Fruit fly (Drosophila melanogaster) whole organism, embryonic: ENCODE results near the gene CG12560.

ENCODE experiments used
- B-H1 ChIP-seq: fragments of 200-800 bp; sonication (Bioruptor generic); IDR thresholded peaks from 3 replicates; pipeline ENCODE4 v1.3.6; 2022; ENCODE audit warnings: missing biosample characterization, missing genetic modification characterization
- CG10321 ChIP-seq: fragments of 200-800 bp; sonication (Bioruptor generic); IDR thresholded peaks from 2 replicates; pipeline ENCODE4 v1.3.6; 2022; ENCODE audit warnings: missing biosample characterization, missing genetic modification characterization
- CG11504 ChIP-seq: fragments of 200-800 bp; sonication (Bioruptor generic); optimal IDR thresholded peaks from 3 replicates; lab custom pipeline; 2019; ENCODE audit warnings: missing biosample characterization, mild to moderate bottlenecking, missing genetic modification characterization, moderate library complexity
- CG11695 ChIP-seq: fragments of 200-800 bp; sonication (Bioruptor generic); IDR thresholded peaks from 3 replicates; pipeline ENCODE4 v1.3.6; 2022; ENCODE audit warnings: missing biosample characterization, missing genetic modification characterization
- CG12769 ChIP-seq: fragments of 200-800 bp; sonication (Bioruptor generic); optimal IDR thresholded peaks from 2 replicates; lab custom pipeline; 2019; ENCODE audit warnings: missing biosample characterization, mild to moderate bottlenecking, missing genetic modification characterization, moderate library complexity
- CG13424 ChIP-seq: fragments of 200-800 bp; sonication (Bioruptor generic); optimal IDR thresholded peaks from 2 replicates; lab custom pipeline; 2019; ENCODE audit warnings: missing biosample characterization, mild to moderate bottlenecking, missing genetic modification characterization, moderate library complexity
- CG14014 ChIP-seq: fragments of 200-800 bp; sonication (Bioruptor generic); IDR thresholded peaks from 2 replicates; pipeline ENCODE4 v1.3.6; 2022; ENCODE audit warnings: missing biosample characterization, missing genetic modification characterization
- CG17361 ChIP-seq: fragments of 200-800 bp; sonication (Bioruptor generic); IDR thresholded peaks from 3 replicates; pipeline ENCODE4 v1.3.6; 2022; ENCODE audit warnings: missing biosample characterization, missing genetic modification characterization
- CG18619 ChIP-seq: fragments of 200-800 bp; sonication (Bioruptor generic); optimal IDR thresholded peaks from 3 replicates; lab custom pipeline; 2017; ENCODE audit warnings: missing biosample characterization, mild to moderate bottlenecking, missing genetic modification characterization
- CG30431 ChIP-seq: fragments of 200-800 bp; sonication (Bioruptor generic); optimal IDR thresholded peaks from 2 replicates; lab custom pipeline; 2017; ENCODE audit warnings: missing biosample characterization, missing genetic modification characterization
- CG7556 ChIP-seq: fragments of 200-800 bp; sonication (Bioruptor generic); optimal IDR thresholded peaks from 2 replicates; lab custom pipeline; 2017; ENCODE audit warnings: missing biosample characterization, mild to moderate bottlenecking, missing genetic modification characterization
- CG7786 ChIP-seq: fragments of 200-800 bp; sonication (Bioruptor generic); optimal IDR thresholded peaks from 2 replicates; lab custom pipeline; 2016; ENCODE audit warnings: missing biosample characterization, missing genetic modification characterization
- CG7839 ChIP-seq: fragments of 200-800 bp; sonication (Bioruptor generic); optimal IDR thresholded peaks from 3 replicates; lab custom pipeline; 2018; ENCODE audit warnings: missing biosample characterization, mild to moderate bottlenecking, missing genetic modification characterization, moderate library complexity
- CG8359 ChIP-seq: fragments of 200-800 bp; sonication (Bioruptor generic); optimal IDR thresholded peaks from 2 replicates; lab custom pipeline; 2017; ENCODE audit warnings: missing biosample characterization, mild to moderate bottlenecking, missing genetic modification characterization, borderline replicate concordance
- CG9932 ChIP-seq: fragments of 200-800 bp; sonication (Bioruptor generic); IDR thresholded peaks from 2 replicates; pipeline ENCODE4 v1.3.6; 2022; ENCODE audit warnings: missing biosample characterization, missing genetic modification characterization
- D19A ChIP-seq: fragments of 200-800 bp; optimal IDR thresholded peaks from 3 replicates; lab custom pipeline; 2019; ENCODE audit warnings: missing biosample characterization, mild to moderate bottlenecking, missing genetic modification characterization, moderate library complexity
- Dek ChIP-seq: fragments of 200-800 bp; sonication (Bioruptor generic); optimal IDR thresholded peaks from 3 replicates; lab custom pipeline; 2019; ENCODE audit warnings: missing biosample characterization, mild to moderate bottlenecking, missing genetic modification characterization, moderate library complexity
- Doc2 ChIP-seq: fragments of 200-800 bp; sonication (Bioruptor generic); IDR thresholded peaks from 2 replicates; pipeline ENCODE4 v1.3.6; 2022; ENCODE audit warnings: missing biosample characterization, missing genetic modification characterization
- Fer3 ChIP-seq: fragments of 200-800 bp; sonication (Bioruptor generic); optimal IDR thresholded peaks from 2 replicates; lab custom pipeline; 2018; ENCODE audit warnings: missing biosample characterization, mild to moderate bottlenecking, missing genetic modification characterization, moderate library complexity
- Hmr ChIP-seq: fragments of 200-800 bp; sonication (Bioruptor generic); optimal IDR thresholded peaks from 3 replicates; lab custom pipeline; 2017; ENCODE audit warnings: mild to moderate bottlenecking, missing biosample characterization, missing genetic modification reagents, missing genetic modification characterization
- NC2β ChIP-seq: fragments of 200-800 bp; sonication (Bioruptor generic); optimal IDR thresholded peaks from 2 replicates; lab custom pipeline; 2016; ENCODE audit warnings: missing biosample characterization, missing genetic modification characterization
- NFAT ChIP-seq: fragments of 200-800 bp; sonication (Bioruptor generic); IDR thresholded peaks from 2 replicates; pipeline ENCODE4 v1.3.6; 2022; ENCODE audit warnings: missing biosample characterization, missing genetic modification characterization
- NfI ChIP-seq: fragments of 200-800 bp; sonication (Bioruptor generic); optimal IDR thresholded peaks from 3 replicates; lab custom pipeline; 2018; ENCODE audit warnings: missing biosample characterization, mild to moderate bottlenecking, missing genetic modification characterization, moderate library complexity
- Opbp ChIP-seq: fragments of 200-800 bp; sonication (Bioruptor generic); IDR thresholded peaks from 3 replicates; pipeline ENCODE4 v1.3.6; 2022; ENCODE audit warnings: missing biosample characterization, missing genetic modification characterization; ENCODE audit not compliant: partially characterized antibody
- Rfx ChIP-seq: fragments of 200-800 bp; sonication (Bioruptor generic); IDR thresholded peaks from 2 replicates; pipeline ENCODE4 v1.3.6; 2022; ENCODE audit warnings: missing biosample characterization, missing genetic modification characterization
- Sry-δ ChIP-seq: fragments of 200-800 bp; sonication (Bioruptor generic); optimal IDR thresholded peaks from 2 replicates; lab custom pipeline; 2016; ENCODE audit warnings: missing biosample characterization, missing genetic modification characterization
- Usf ChIP-seq: fragments of 200-800 bp; sonication (Bioruptor generic); optimal IDR thresholded peaks from 2 replicates; lab custom pipeline; 2017; ENCODE audit warnings: missing genotype, missing biosample characterization, missing genetic modification characterization
- Xrp1 ChIP-seq: fragments of 200-800 bp; sonication (Bioruptor generic); IDR thresholded peaks from 2 replicates; pipeline ENCODE4 v1.3.6; 2022; ENCODE audit warnings: missing biosample characterization, missing genetic modification characterization
- ac ChIP-seq: fragments of 200-800 bp; sonication (Bioruptor generic); optimal IDR thresholded peaks from 3 replicates; lab custom pipeline; 2017; ENCODE audit warnings: missing biosample characterization, mild to moderate bottlenecking, missing genetic modification characterization
- btn ChIP-seq: fragments of 200-800 bp; sonication (Bioruptor generic); optimal IDR thresholded peaks from 2 replicates; lab custom pipeline; 2016; ENCODE audit warnings: missing biosample characterization, missing genetic modification characterization
- corto ChIP-seq: fragments of 200-800 bp; sonication (Bioruptor generic); optimal IDR thresholded peaks from 2 replicates; lab custom pipeline; 2016; ENCODE audit warnings: missing biosample characterization, mild to moderate bottlenecking, missing genetic modification characterization, moderate library complexity
- dmrt99B ChIP-seq: fragments of 200-800 bp; sonication (Bioruptor generic); optimal IDR thresholded peaks from 2 replicates; lab custom pipeline; 2018; ENCODE audit warnings: missing biosample characterization, mild to moderate bottlenecking, missing genetic modification characterization, moderate library complexity
- dpn ChIP-seq, 2 experiments: fragments of 200-800 bp; sonication (Bioruptor generic); optimal IDR thresholded peaks; 3 replicates each; lab custom pipeline; 2016; ENCODE audit warnings: missing biosample characterization in 2 of 2, missing genetic modification characterization in 2 of 2
- dysf ChIP-seq: fragments of 200-800 bp; sonication (Bioruptor generic); IDR thresholded peaks from 3 replicates; pipeline ENCODE4 v1.3.6; 2022; ENCODE audit warnings: missing biosample characterization, missing genetic modification characterization
- eve ChIP-seq, 2 experiments: fragments of >200 bp; optimal IDR thresholded peaks; 2 replicates each; lab custom pipeline; 2017; ENCODE audit warnings: missing biosample characterization in 2 of 2, missing genetic modification characterization in 2 of 2
- gem ChIP-seq: fragments of 200-800 bp; sonication (Bioruptor generic); optimal IDR thresholded peaks from 2 replicates; lab custom pipeline; 2019; ENCODE audit warnings: missing biosample characterization, mild to moderate bottlenecking, missing genetic modification characterization, moderate library complexity
- grn ChIP-seq: fragments of 200-800 bp; sonication (Bioruptor generic); optimal IDR thresholded peaks from 3 replicates; lab custom pipeline; 2017; ENCODE audit warnings: missing biosample characterization, missing genetic modification characterization
- lab ChIP-seq: fragments of 200-800 bp; sonication (Bioruptor generic); optimal IDR thresholded peaks from 3 replicates; lab custom pipeline; 2017; ENCODE audit warnings: missing biosample characterization, missing genetic modification characterization, mild to moderate bottlenecking, moderate library complexity, missing genetic modification reagents
- lmd ChIP-seq: fragments of 200-800 bp; sonication (Bioruptor generic); IDR thresholded peaks from 2 replicates; pipeline ENCODE4 v1.3.6; 2022; ENCODE audit warnings: missing biosample characterization, missing genetic modification characterization
- nau ChIP-seq: fragments of 200-800 bp; sonication (Bioruptor generic); optimal IDR thresholded peaks from 3 replicates; lab custom pipeline; 2017; ENCODE audit warnings: missing biosample characterization, mild to moderate bottlenecking, missing genetic modification characterization, missing genetic modification reagents
- nerfin-2 ChIP-seq: fragments of 200-800 bp; sonication (Bioruptor generic); IDR thresholded peaks from 2 replicates; pipeline ENCODE4 v1.3.6; 2022; ENCODE audit warnings: missing biosample characterization, missing genetic modification characterization; ENCODE audit not compliant: partially characterized antibody
- pros ChIP-seq: fragments of 200-800 bp; sonication (Bioruptor generic); optimal IDR thresholded peaks from 3 replicates; lab custom pipeline; 2019; ENCODE audit warnings: missing biosample characterization, mild to moderate bottlenecking, missing genetic modification characterization, moderate library complexity
- pzg ChIP-seq: fragments of 200-800 bp; sonication (Bioruptor generic); optimal IDR thresholded peaks from 3 replicates; lab custom pipeline; 2018; ENCODE audit warnings: missing biosample characterization, mild to moderate bottlenecking, missing genetic modification characterization, moderate library complexity
- repo ChIP-seq: fragments of 200-800 bp; sonication (Bioruptor generic); optimal IDR thresholded peaks from 2 replicates; lab custom pipeline; 2016; ENCODE audit warnings: missing biosample characterization, missing genetic modification characterization
- row ChIP-seq: fragments of 200-800 bp; sonication (Bioruptor generic); IDR thresholded peaks from 3 replicates; pipeline ENCODE4 v1.3.6; 2022; ENCODE audit warnings: missing biosample characterization, missing genetic modification characterization
- schlank ChIP-seq: fragments of 200-800 bp; sonication (Bioruptor generic); optimal IDR thresholded peaks from 2 replicates; lab custom pipeline; 2018; ENCODE audit warnings: missing biosample characterization, mild to moderate bottlenecking, missing genetic modification characterization
- sens ChIP-seq: fragments of 200-800 bp; sonication (Bioruptor generic); peaks from one replicate; lab custom pipeline; 2016; ENCODE audit warnings: missing biosample characterization, missing genetic modification characterization
- sens-2 ChIP-seq: fragments of 200-800 bp; sonication (Bioruptor generic); IDR thresholded peaks from 2 replicates; pipeline ENCODE4 v1.3.6; 2022; ENCODE audit warnings: missing biosample characterization, missing genetic modification characterization
- so ChIP-seq: fragments of 200-800 bp; sonication (Bioruptor generic); IDR thresholded peaks from 3 replicates; pipeline ENCODE4 v1.3.6; 2022; ENCODE audit warnings: missing biosample characterization, missing genetic modification characterization
- zen ChIP-seq: fragments of 200-800 bp; sonication (Bioruptor generic); optimal IDR thresholded peaks from 3 replicates; lab custom pipeline; 2018; ENCODE audit warnings: missing biosample characterization, mild to moderate bottlenecking, missing genetic modification characterization, moderate library complexity
- zfh1 ChIP-seq: fragments of 200-800 bp; sonication (Bioruptor generic); IDR thresholded peaks from 3 replicates; pipeline ENCODE4 v1.3.6; 2022; ENCODE audit warnings: missing biosample characterization, missing genetic modification characterization

The CG12560 gene

dm6 chr2L:7991951-7992350 is 17.3 kb downstream of the CG12560 start (continued):
- TF ChIP-seq NFAT (GFP tag; lab: Robert Waterston, UW) = no peak
- peak; percentile 15; the same call in 1 of the 2 replicates for TF ChIP-seq CG9932
- peak; percentile 18 for TF ChIP-seq dmrt99B
- TF ChIP-seq zen (tag; lab: Kevin White, UChicago) = no peak
- TF ChIP-seq CG14014 = no peak
- peak; percentile 77 for TF ChIP-seq sens (GFP tag; lab: Kevin White, UChicago)
- no peak for TF ChIP-seq NC2β (GFP tag; lab: Kevin White, UChicago)
- TF ChIP-seq CG7839 (tag; lab: Kevin White, UChicago) = peak; percentile 8
- no peak for TF ChIP-seq Doc2 (GFP tag; lab: Robert Waterston, UW)
- no peak for TF ChIP-seq so
- no peak for TF ChIP-seq sens-2
- TF ChIP-seq eve (GFP tag; optimal IDR thresholded peaks at IDR 0.05; lab: Kevin White, UChicago) = peak in 1 of 2 experiments; percentile 22
- TF ChIP-seq pzg (GFP tag; lab: Kevin White, UChicago) = no peak
- no peak for TF ChIP-seq CG7786 (GFP tag; lab: Kevin White, UChicago)
- TF ChIP-seq Fer3 = peak; percentile 40
- no peak for TF ChIP-seq nau (GFP tag; lab: Kevin White, UChicago)
- TF ChIP-seq CG8359 (GFP tag; lab: Kevin White, UChicago) = no peak
- TF ChIP-seq CG17361 (GFP tag; lab: Robert Waterston, UW) = 0 out of 3 replicates have a peak, but pooled peaks have one; percentile 28
- peak; percentile 49; the same call in 1 of the 2 replicates for TF ChIP-seq Rfx (GFP tag; lab: Robert Waterston, UW)
- TF ChIP-seq zfh1 (GFP tag; lab: Robert Waterston, UW) = no peak
- peak; percentile 57; the same call in 2 of the 3 replicates for TF ChIP-seq row (GFP tag; lab: Robert Waterston, UW)
- no peak for TF ChIP-seq CG18619
- TF ChIP-seq lmd (GFP tag; lab: Robert Waterston, UW) = 0 out of 2 replicates have a peak, but pooled peaks have one; percentile 29
- peak; percentile 41 for TF ChIP-seq CG13424 (tag; lab: Kevin White, UChicago)
- peak; percentile 38 for TF ChIP-seq CG12769
- no peak for TF ChIP-seq Opbp (GFP tag; lab: Robert Waterston, UW)
- no peak for TF ChIP-seq btn (GFP tag; lab: Kevin White, UChicago)
- TF ChIP-seq NfI (GFP tag; lab: Kevin White, UChicago) = peak; percentile 28
- peak in 1 of 2 experiments; percentile 12 for TF ChIP-seq dpn (GFP tag; optimal IDR thresholded peaks at IDR 0.05; lab: Kevin White, UChicago)
- no peak for TF ChIP-seq nerfin-2 (GFP tag; lab: Robert Waterston, UW)
- no peak for TF ChIP-seq CG10321 (GFP tag; lab: Robert Waterston, UW)
- no peak for TF ChIP-seq Dek (tag; lab: Kevin White, UChicago)
- TF ChIP-seq CG11695 (GFP tag; lab: Robert Waterston, UW) = peak; percentile 21; the same call in 1 of the 3 replicates
- TF ChIP-seq repo (GFP tag; lab: Kevin White, UChicago) = no peak
- no peak for TF ChIP-seq D19A
- no peak for TF ChIP-seq Usf (GFP tag; lab: Kevin White, UChicago)
- TF ChIP-seq schlank (tag; lab: Kevin White, UChicago) = no peak
- TF ChIP-seq ac (GFP tag; lab: Kevin White, UChicago) = no peak
- no peak for TF ChIP-seq CG30431 (GFP tag; lab: Kevin White, UChicago)
- TF ChIP-seq Hmr (GFP tag; lab: Kevin White, UChicago) = peak; percentile 16
- TF ChIP-seq dysf (GFP tag; lab: Robert Waterston, UW) = peak; percentile 52
- no peak for TF ChIP-seq grn (GFP tag; lab: Kevin White, UChicago)
- peak; percentile 66 for TF ChIP-seq gem (tag; lab: Kevin White, UChicago)
- no peak for TF ChIP-seq B-H1 (GFP tag; lab: Robert Waterston, UW)
- no peak for TF ChIP-seq Sry-δ (GFP tag; lab: Kevin White, UChicago)
- no peak for TF ChIP-seq pros (GFP tag; lab: Kevin White, UChicago)
- peak; percentile 43 for TF ChIP-seq CG11504
- peak; percentile 3 for TF ChIP-seq CG7556 (GFP tag; lab: Kevin White, UChicago)
- TF ChIP-seq lab (GFP tag; lab: Kevin White, UChicago) = peak; percentile 17
- TF ChIP-seq Xrp1 = peak; percentile 43; the same call in 1 of the 2 replicates
- TF ChIP-seq corto = no peak
